Worm (Caenorhabditis elegans): ENCODE data around the gene cyp-34A8.

- TF ChIP-seq nhr-76 (tag; optimal IDR thresholded peaks at IDR 0.05) (no peak), unc-62 (GFP tag; optimal IDR thresholded peaks at IDR 0.05) (no peak), blmp-1 (tag; optimal IDR thresholded peaks at IDR 0.05) (no peak), lin-13 (tag; optimal IDR thresholded peaks at IDR 0.05) (no peak), pha-4 (tag; optimal IDR thresholded peaks at IDR 0.05) (no peak), nhr-237 (tag; optimal IDR thresholded peaks at IDR 0.05) (no peak)
Measured at ce11 chrV:3943364-3943763, 24.3 kb downstream of the cyp-34A8 start.

Data from whole organism, mixed stage, embryonic.